Worm (Caenorhabditis elegans): ENCODE measurements around the gene rpc-25.

The rpc-25 gene

DNA sequence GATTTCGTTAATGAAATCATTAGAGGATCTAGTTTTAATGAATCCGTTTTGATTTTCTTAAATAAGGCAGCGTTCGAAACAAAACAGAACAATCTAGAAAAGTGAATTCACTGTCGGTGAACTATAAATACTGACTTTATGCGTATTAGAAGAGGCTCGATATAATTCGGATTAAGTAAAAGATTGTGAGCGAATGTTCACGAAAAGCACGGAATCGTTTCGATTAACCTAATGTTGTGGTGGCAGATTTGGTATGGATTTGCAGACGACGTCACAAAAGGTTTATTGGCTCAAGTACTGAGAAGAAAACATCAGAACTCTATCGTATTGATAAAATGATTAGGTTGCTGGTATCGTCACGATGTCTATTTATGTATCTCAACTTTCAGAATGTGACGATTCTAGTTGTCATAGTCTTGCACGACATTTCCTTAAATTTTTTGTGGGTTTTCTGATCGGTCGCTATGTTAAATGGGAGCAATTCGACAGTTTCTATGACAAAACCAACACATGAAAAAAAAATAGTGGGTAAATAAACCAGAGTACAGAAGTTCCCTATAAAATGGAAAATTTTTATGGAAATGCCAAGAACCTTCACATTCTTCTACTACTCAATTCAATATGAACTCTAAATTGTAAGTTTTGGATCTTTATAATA lies 22.9 kb upstream of the rpc-25 start, which contains the start of the genes pyt-1 and fipr-7:
pyt-1 (minus strand) TSS at position 101 of the 658 bp plus-strand sequence.
fipr-7 (plus strand) TSS at position 608 of the 658 bp plus-strand sequence.
- TF ChIP-seq sptf-2 (GFP tag; optimal IDR thresholded peaks at IDR 0.05) = no peak
- TF ChIP-seq hmg-1.2 (GFP tag; IDR thresholded peaks at IDR 0.05) = no peak
- TF ChIP-seq snpc-3.4 (tag; optimal IDR thresholded peaks at IDR 0.05) = no peak
- TF ChIP-seq chd-7 (tag; optimal IDR thresholded peaks at IDR 0.05) = no peak
- no peak for TF ChIP-seq attf-6 (GFP tag; IDR thresholded peaks at IDR 0.05)
- no peak for TF ChIP-seq ceh-79 (tag; optimal IDR thresholded peaks at IDR 0.05)

DNA sequence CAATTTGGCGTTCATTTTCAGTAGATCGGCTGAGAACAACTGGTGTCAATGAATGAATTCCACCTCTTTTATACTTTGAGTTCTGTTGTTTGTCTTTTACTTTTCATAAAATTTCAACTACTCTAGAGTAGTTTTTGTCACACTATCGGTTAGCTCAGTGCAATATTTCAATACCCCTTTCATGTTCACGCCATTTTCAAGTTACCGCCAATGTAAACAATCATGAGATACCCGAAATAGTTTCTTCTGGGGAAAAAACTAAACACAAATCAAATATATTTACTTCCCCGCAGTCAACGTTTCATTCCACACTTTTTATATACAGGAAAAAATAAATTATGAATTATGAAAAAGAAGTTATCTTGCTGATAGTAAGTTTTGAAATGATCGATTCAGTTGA lies 22.0 kb upstream of the rpc-25 start, which contains the start of gene fipr-4:
fipr-4 (minus strand) TSS at position 101 of the 400 bp plus-strand sequence.
- TF ChIP-seq madf-3 (GFP tag; IDR thresholded peaks at IDR 0.05) = no peak
- no peak for TF ChIP-seq F55B11.4 (tag; optimal IDR thresholded peaks at IDR 0.05; ENCODE audit: borderline replicate concordance, insufficient read depth)
- no peak for TF ChIP-seq B0336.3 (GFP tag; IDR thresholded peaks at IDR 0.05)
- no peak for TF ChIP-seq snpc-4 (GFP tag; optimal IDR thresholded peaks at IDR 0.05)
- no peak for TF ChIP-seq snpc-4 (tag; optimal IDR thresholded peaks at IDR 0.05)
- TF ChIP-seq snpc-3.4 (tag; optimal IDR thresholded peaks at IDR 0.05) = no peak
- no peak for TF ChIP-seq lin-26 (GFP tag; IDR thresholded peaks at IDR 0.05)
- TF ChIP-seq ama-1 (optimal IDR thresholded peaks at IDR 0.05) = no peak
- no peak for TF ChIP-seq ama-1 (GFP tag; optimal IDR thresholded peaks at IDR 0.05)

DNA sequence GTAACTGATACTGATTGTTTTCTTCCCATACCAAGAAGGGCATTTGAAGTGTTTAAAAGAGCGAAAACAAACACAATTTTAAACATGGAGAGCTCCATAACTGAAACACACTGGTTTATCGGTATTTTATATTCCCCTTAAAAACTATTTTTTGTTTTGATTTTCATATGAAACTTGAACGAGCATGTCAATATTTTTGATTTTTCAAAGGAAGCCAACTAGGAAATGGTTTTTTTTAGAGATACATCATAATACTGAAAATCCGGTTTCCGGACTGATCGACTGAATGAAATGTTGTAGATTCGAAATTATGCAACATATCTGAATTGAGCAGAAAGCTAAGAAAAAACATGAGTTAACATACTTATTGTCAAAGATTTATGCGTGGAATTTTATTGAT lies 20.9 kb upstream of the rpc-25 start, which contains the start of gene ttr-19:
ttr-19 (minus strand) TSS at position 101 of the 400 bp plus-strand sequence.
- no peak for TF ChIP-seq F33H1.4 (GFP tag; IDR thresholded peaks at IDR 0.05)
- TF ChIP-seq tbp1 (GFP tag; optimal IDR thresholded peaks at IDR 0.05) = no peak
- no peak for TF ChIP-seq zim-3 (tag; optimal IDR thresholded peaks at IDR 0.05)
- no peak for TF ChIP-seq cebp-2 (GFP tag; IDR thresholded peaks at IDR 0.05)
- TF ChIP-seq attf-3 (GFP tag; conservative IDR thresholded peaks at IDR 0.05) = no peak
- TF ChIP-seq ceh-27 (GFP tag; optimal IDR thresholded peaks at IDR 0.05) = no peak
- TF ChIP-seq nfya-2 (GFP tag; IDR thresholded peaks at IDR 0.05) = no peak
- TF ChIP-seq nfyb-1 (GFP tag; IDR thresholded peaks at IDR 0.05) = no peak
- no peak for TF ChIP-seq mcd-1 (GFP tag; IDR thresholded peaks at IDR 0.05)
- no peak for TF ChIP-seq lin-54 (GFP tag; optimal IDR thresholded peaks at IDR 0.05)
- TF ChIP-seq lin-40 (tag; optimal IDR thresholded peaks at IDR 0.05) = no peak
- no peak for TF ChIP-seq die-1 (tag; optimal IDR thresholded peaks at IDR 0.05)
- no peak for TF ChIP-seq ztf-6 (GFP tag; IDR thresholded peaks at IDR 0.05)
- TF ChIP-seq hmg-20 (GFP tag; IDR thresholded peaks at IDR 0.05) = no peak
- TF ChIP-seq tbx-9 (tag; optimal IDR thresholded peaks at IDR 0.05; ENCODE audit: borderline replicate concordance) = no peak
- TF ChIP-seq sptf-2 (GFP tag; optimal IDR thresholded peaks at IDR 0.05) = no peak
- no peak for TF ChIP-seq dpff-1 (tag; optimal IDR thresholded peaks at IDR 0.05)
- no peak for TF ChIP-seq atf-7 (tag; optimal IDR thresholded peaks at IDR 0.05)

DNA sequence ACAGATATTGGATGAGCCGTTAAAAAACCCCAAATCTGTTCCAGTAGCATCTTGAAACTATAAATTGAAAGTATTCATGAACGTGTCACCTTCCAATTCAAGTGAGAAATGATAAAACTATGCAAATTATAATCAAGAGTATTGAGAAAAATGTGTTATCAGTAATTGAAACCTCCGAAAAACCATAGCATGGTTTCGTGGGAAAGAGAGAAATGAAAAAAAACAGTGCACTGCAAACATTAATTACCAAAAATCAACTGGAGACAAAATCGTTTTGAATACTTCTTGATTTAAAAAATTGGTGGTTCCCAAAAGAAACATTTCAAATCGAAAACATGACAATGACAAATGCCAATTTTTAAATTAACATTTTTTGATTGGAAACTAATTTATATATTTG lies 19.2 kb upstream of the rpc-25 start, which contains the start of gene daf-36:
daf-36 (minus strand) TSS at position 101 of the 400 bp plus-strand sequence.
- TF ChIP-seq hrde-1 (tag; optimal IDR thresholded peaks at IDR 0.05; ENCODE audit: borderline replicate concordance) (no peak), ztf-18 (tag; optimal IDR thresholded peaks at IDR 0.05) (no peak), hlh-12 (tag; optimal IDR thresholded peaks at IDR 0.05) (no peak), atf-7 (tag; optimal IDR thresholded peaks at IDR 0.05) (no peak), tbp1 (GFP tag; optimal IDR thresholded peaks at IDR 0.05) (no peak), nhr-80 (tag; optimal IDR thresholded peaks at IDR 0.05) (peak; percentile 45)

All from whole organism, young adult.